Worm (Caenorhabditis elegans) whole organism, L1 larva: ENCODE data around the gene Y7A5A.13.

Experiments used
- ceh-82 ChIP-seq, 3 experiments: fragments of 150-350 bp in 1 of 3; sonication (generic microtip) in 2 of 3; optimal IDR thresholded peaks; 2 replicates each; lab custom pipeline; 2014 to 2017; ENCODE audit warnings: missing biosample characterization in 3 of 3, missing genetic modification characterization in 3 of 3
- efl-1 ChIP-seq, 4 experiments: fragments of 150-350 bp; optimal IDR thresholded peaks in 3 of 4; peaks in 1 of 4; 1 replicate in 1 of 4; 2 replicates in 3 of 4; lab custom pipeline; 2014; ENCODE audit warnings: missing biosample characterization in 2 of 4, missing genetic modification characterization in 2 of 4, missing genetic modification reagents in 2 of 4
- efl-3 ChIP-seq: fragments of 200-800 bp; sonication (Bioruptor generic); optimal IDR thresholded peaks from 2 replicates; lab custom pipeline; 2018; ENCODE audit warnings: mild to moderate bottlenecking, missing genetic modification characterization, missing compliant biosample characterization
- elt-3 ChIP-seq, 6 experiments: fragments of 150-350 bp in 1 of 6; sonication (generic microtip); optimal IDR thresholded peaks; 2 replicates each; lab custom pipeline; 2017 to 2018; ENCODE audit warnings: missing biosample characterization in 6 of 6, missing genetic modification characterization in 6 of 6, inconsistent platforms in 1 of 6
- fkh-4 ChIP-seq: sonication (generic microtip); optimal IDR thresholded peaks from 2 replicates; lab custom pipeline; 2016; ENCODE audit warnings: missing compliant biosample characterization, missing genetic modification characterization, borderline replicate concordance
- mab-9 ChIP-seq: fragments of 200-800 bp; sonication (Bioruptor generic); IDR thresholded peaks from 2 replicates; pipeline ENCODE4 v1.3.6; 2022; ENCODE audit warnings: missing genetic modification reagents, missing genetic modification characterization, missing compliant biosample characterization
- nhr-71 ChIP-seq: sonication (generic microtip); optimal IDR thresholded peaks from 2 replicates; lab custom pipeline; 2016; ENCODE audit warnings: mild to moderate bottlenecking, missing genetic modification characterization, moderate library complexity, missing compliant biosample characterization
- nhr-85 ChIP-seq: sonication (generic microtip); peaks from one replicate; lab custom pipeline; 2016; ENCODE audit warnings: missing genetic modification characterization, inconsistent platforms, missing compliant biosample characterization
- unc-130 ChIP-seq: fragments of 150-350 bp; optimal IDR thresholded peaks from 2 replicates; lab custom pipeline; 2017; ENCODE audit warnings: missing biosample characterization, missing genetic modification characterization, inconsistent platforms
- ztf-11 ChIP-seq, 2 experiments: sonication (generic microtip); optimal IDR thresholded peaks; 2 replicates each; lab custom pipeline; 2016 to 2017; ENCODE audit warnings: missing genetic modification characterization in 2 of 2, missing biosample characterization in 1 of 2, missing compliant biosample characterization in 1 of 2

DNA sequence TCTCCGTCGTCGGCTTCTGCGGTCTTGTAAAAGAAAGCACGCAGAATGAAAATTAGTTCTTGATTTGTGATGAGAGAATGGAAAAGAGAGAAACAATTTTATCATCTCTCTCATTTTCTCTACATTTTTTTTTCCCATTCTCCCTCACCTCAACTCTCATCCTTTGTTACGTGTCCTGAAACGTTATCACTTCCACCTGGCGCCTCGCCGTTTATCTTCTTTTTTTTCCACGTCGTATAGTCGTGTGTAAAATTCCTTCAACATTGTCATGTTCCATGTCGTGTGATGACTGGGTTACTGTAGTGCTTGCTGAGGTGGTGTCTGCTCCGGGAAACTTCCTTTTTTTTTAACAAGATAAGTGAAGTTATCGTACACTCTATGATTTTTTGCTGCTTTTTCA lies 5.8 kb downstream of the Y7A5A.13 start:
- TF ChIP-seq elt-3 (tag; optimal IDR thresholded peaks at IDR 0.05; lab: Kevin White, UChicago) (no peak), mab-9 (no peak), ceh-82 (tag; optimal IDR thresholded peaks at IDR 0.05; lab: Kevin White, UChicago) (no peak), unc-130 (tag; lab: Kevin White, UChicago) (peak; percentile 55), fkh-4 (tag; lab: Kevin White, UChicago) (no peak), nhr-85 (tag; lab: Kevin White, UChicago) (no peak), ztf-11 (tag; optimal IDR thresholded peaks at IDR 0.05; lab: Kevin White, UChicago) (no peak), nhr-71 (tag; lab: Kevin White, UChicago) (peak; percentile 58), efl-3 (GFP tag; lab: Kevin White, UChicago) (no peak), efl-1 (optimal IDR thresholded peaks at IDR 0.05; lab: Kevin White, UChicago) (no peak), efl-1 (GFP tag; optimal IDR thresholded peaks at IDR 0.05 in 1 of 2; lab: Kevin White, UChicago) (peak in 1 of 2 experiments; percentile 65)
